Worm (Caenorhabditis elegans): ENCODE data around the gene F26F4.5.

ce11 chrIII:4909938-4910337 lies 18.9 kb upstream of the F26F4.5 start, which contains the start of gene F26F4.12:
- TF ChIP-seq him-1 (tag; optimal IDR thresholded peaks at IDR 0.05): no peak
- TF ChIP-seq W03F9.2 (tag; optimal IDR thresholded peaks at IDR 0.05): no peak
- TF ChIP-seq dao-5 (tag; optimal IDR thresholded peaks at IDR 0.05): no peak

All from whole organism, L4/young adult.